Fruit fly (Drosophila melanogaster) whole organism, wandering third instar larva: ENCODE results near the gene Ythdc1.

Experiments used
- Abd-B ChIP-seq: fragments of >200 bp; optimal IDR thresholded peaks from 2 replicates; lab custom pipeline; 2017; ENCODE audit warnings: missing biosample characterization, missing genetic modification characterization
- CG32264 ChIP-seq: fragments of 200-800 bp; sonication (Bioruptor generic); optimal IDR thresholded peaks from 2 replicates; lab custom pipeline; 2016; ENCODE audit warnings: missing biosample characterization, missing genetic modification characterization
- CG9705 ChIP-seq: fragments of 200-800 bp; sonication (Bioruptor generic); optimal IDR thresholded peaks from 2 replicates; lab custom pipeline; 2018; ENCODE audit warnings: missing biosample characterization, mild to moderate bottlenecking, missing genetic modification characterization
- CrebA ChIP-seq: fragments of 200-800 bp; sonication (Bioruptor generic); optimal IDR thresholded peaks from 2 replicates; lab custom pipeline; 2016; ENCODE audit warnings: missing biosample characterization, mild to moderate bottlenecking, missing genetic modification characterization, borderline replicate concordance
- Dfd ChIP-seq: fragments of >200 bp; optimal IDR thresholded peaks from 2 replicates; lab custom pipeline; 2017; ENCODE audit warnings: missing biosample characterization, missing genetic modification characterization
- Dif ChIP-seq: fragments of 200-275, 200-300 bp; sonication (Bioruptor generic); optimal IDR thresholded peaks from 2 replicates; lab custom pipeline; 2018; ENCODE audit warnings: missing biosample characterization, missing genetic modification characterization; ENCODE audit not compliant: partially characterized antibody
- GATAd ChIP-seq: sonication (Bioruptor generic); optimal IDR thresholded peaks from 2 replicates; lab custom pipeline; 2016; ENCODE audit warnings: missing biosample characterization, missing genetic modification characterization
- Hnf4 ChIP-seq: fragments of 200-800 bp; sonication (Bioruptor generic); optimal IDR thresholded peaks from 2 replicates; lab custom pipeline; 2016; ENCODE audit warnings: missing biosample characterization, mild to moderate bottlenecking, missing genetic modification characterization
- Hr78 ChIP-seq: fragments of >200 bp; optimal IDR thresholded peaks from 2 replicates; lab custom pipeline; 2017; ENCODE audit warnings: missing biosample characterization, missing genetic modification characterization
- Hr83 ChIP-seq: fragments of 200-300 bp; sonication (Bioruptor generic); optimal IDR thresholded peaks from 2 replicates; lab custom pipeline; 2016; ENCODE audit warnings: missing biosample characterization, mild to moderate bottlenecking, missing genetic modification characterization, moderate library complexity; ENCODE audit not compliant: poor library complexity, severe bottlenecking
- Jra ChIP-seq: sonication (Bioruptor generic); optimal IDR thresholded peaks from 2 replicates; lab custom pipeline; 2016; ENCODE audit warnings: missing biosample characterization, missing genetic modification characterization
- N ChIP-seq: fragments of >200 bp; optimal IDR thresholded peaks from 2 replicates; lab custom pipeline; 2018; ENCODE audit warnings: missing biosample characterization, missing external identifiers, missing genetic modification characterization
- OdsH ChIP-seq: fragments of 200-800 bp; sonication (Bioruptor generic); optimal IDR thresholded peaks from 2 replicates; lab custom pipeline; 2016; ENCODE audit warnings: missing biosample characterization, mild to moderate bottlenecking, missing genetic modification characterization
- Rel ChIP-seq, 2 experiments: fragments of 200-800 bp; sonication (Bioruptor generic) in 1 of 2; optimal IDR thresholded peaks; 2 replicates in 1 of 2; 3 replicates in 1 of 2; lab custom pipeline; 2016 to 2019; ENCODE audit warnings: mild to moderate bottlenecking in 2 of 2, missing biosample characterization in 2 of 2, missing genetic modification characterization in 2 of 2, moderate library complexity in 1 of 2
- Sp1 ChIP-seq: fragments of 200-800 bp; sonication (Bioruptor generic); optimal IDR thresholded peaks from 3 replicates; lab custom pipeline; 2019; ENCODE audit warnings: missing biosample characterization, mild to moderate bottlenecking, missing genetic modification characterization, moderate library complexity
- Vsx2 ChIP-seq: fragments of 200-300, 225-300 bp; sonication (Bioruptor generic); optimal IDR thresholded peaks from 2 replicates; lab custom pipeline; 2018; ENCODE audit warnings: missing biosample characterization, missing genetic modification characterization; ENCODE audit not compliant: partially characterized antibody
- br ChIP-seq: fragments of 200-800 bp; sonication (Bioruptor generic); optimal IDR thresholded peaks from 2 replicates; lab custom pipeline; 2016; ENCODE audit warnings: missing biosample characterization, missing genetic modification characterization
- brk ChIP-seq: fragments of 200-800 bp; sonication (Bioruptor generic); optimal IDR thresholded peaks from 2 replicates; lab custom pipeline; 2016; ENCODE audit warnings: missing biosample characterization, mild to moderate bottlenecking, missing genetic modification characterization
- dl ChIP-seq, 2 experiments: fragments of 175-275, 200-275 bp in 1 of 2; fragments of 200-275 bp in 1 of 2; sonication (Bioruptor generic); optimal IDR thresholded peaks; lab custom pipeline; 2018; ENCODE audit warnings: mild to moderate bottlenecking in 2 of 2, missing biosample characterization in 2 of 2, missing genetic modification characterization in 2 of 2, moderate library complexity in 2 of 2; ENCODE audit not compliant: partially characterized antibody in 2 of 2, insufficient read depth in 1 of 2
- dsf ChIP-seq: sonication (Bioruptor generic); optimal IDR thresholded peaks from 2 replicates; lab custom pipeline; 2016; ENCODE audit warnings: missing biosample characterization, missing genetic modification characterization, borderline replicate concordance
- ey ChIP-seq: fragments of 200-800 bp; sonication (Bioruptor generic); optimal IDR thresholded peaks from 2 replicates; lab custom pipeline; 2016; ENCODE audit warnings: missing biosample characterization, missing genetic modification characterization
- foxo ChIP-seq, 2 experiments: fragments of 200-800 bp; sonication (Bioruptor generic); optimal IDR thresholded peaks; 2 replicates in 1 of 2; 3 replicates in 1 of 2; lab custom pipeline; 2016 to 2017; ENCODE audit warnings: missing biosample characterization in 2 of 2, missing genetic modification characterization in 2 of 2
- fru ChIP-seq: fragments of 200-800 bp; sonication (Bioruptor generic); optimal IDR thresholded peaks from 3 replicates; lab custom pipeline; 2016; ENCODE audit warnings: missing biosample characterization, mild to moderate bottlenecking, missing genetic modification characterization
- h ChIP-seq: fragments of 200-800 bp; sonication (Bioruptor generic); optimal IDR thresholded peaks from 3 replicates; lab custom pipeline; 2016; ENCODE audit warnings: missing biosample characterization, mild to moderate bottlenecking, missing genetic modification characterization
- jim ChIP-seq: fragments of 175-275, 200-325 bp; sonication (Bioruptor generic); optimal IDR thresholded peaks from 2 replicates; lab custom pipeline; 2016; ENCODE audit warnings: missing biosample characterization, mild to moderate bottlenecking, missing genetic modification characterization
- lola ChIP-seq: fragments of >200 bp; optimal IDR thresholded peaks from 2 replicates; lab custom pipeline; 2017; ENCODE audit warnings: missing biosample characterization, missing genetic modification characterization
- pan ChIP-seq: fragments of >200 bp; optimal IDR thresholded peaks from 2 replicates; lab custom pipeline; 2017
- psq ChIP-seq: fragments of 200-800 bp; sonication (Bioruptor generic); optimal IDR thresholded peaks from 3 replicates; lab custom pipeline; 2017; ENCODE audit warnings: missing biosample characterization, mild to moderate bottlenecking, missing genetic modification characterization, moderate library complexity
- rgr ChIP-seq: fragments of 200-800 bp; sonication (Bioruptor generic); optimal IDR thresholded peaks from 3 replicates; lab custom pipeline; 2016; ENCODE audit warnings: missing biosample characterization, mild to moderate bottlenecking, missing genetic modification characterization
- sage ChIP-seq: fragments of 200-800 bp; sonication (Bioruptor generic); optimal IDR thresholded peaks from 2 replicates; lab custom pipeline; 2016; ENCODE audit warnings: missing biosample characterization, mild to moderate bottlenecking, missing genetic modification characterization
- sv ChIP-seq: fragments of 200-800 bp; sonication (Bioruptor generic); optimal IDR thresholded peaks from 3 replicates; lab custom pipeline; 2016; ENCODE audit warnings: missing biosample characterization, missing genetic modification characterization
- tai ChIP-seq: sonication (Bioruptor generic); optimal IDR thresholded peaks from 2 replicates; lab custom pipeline; 2016; ENCODE audit warnings: missing biosample characterization, missing genetic modification characterization
- usp ChIP-seq: fragments of >200 bp; optimal IDR thresholded peaks from 2 replicates; lab custom pipeline; 2017; ENCODE audit warnings: missing biosample characterization, missing genetic modification characterization
- woc ChIP-seq: sonication (Bioruptor generic); optimal IDR thresholded peaks from 2 replicates; lab custom pipeline; 2016; ENCODE audit warnings: missing biosample characterization, mild to moderate bottlenecking, missing genetic modification characterization

The Ythdc1 gene

DNA sequence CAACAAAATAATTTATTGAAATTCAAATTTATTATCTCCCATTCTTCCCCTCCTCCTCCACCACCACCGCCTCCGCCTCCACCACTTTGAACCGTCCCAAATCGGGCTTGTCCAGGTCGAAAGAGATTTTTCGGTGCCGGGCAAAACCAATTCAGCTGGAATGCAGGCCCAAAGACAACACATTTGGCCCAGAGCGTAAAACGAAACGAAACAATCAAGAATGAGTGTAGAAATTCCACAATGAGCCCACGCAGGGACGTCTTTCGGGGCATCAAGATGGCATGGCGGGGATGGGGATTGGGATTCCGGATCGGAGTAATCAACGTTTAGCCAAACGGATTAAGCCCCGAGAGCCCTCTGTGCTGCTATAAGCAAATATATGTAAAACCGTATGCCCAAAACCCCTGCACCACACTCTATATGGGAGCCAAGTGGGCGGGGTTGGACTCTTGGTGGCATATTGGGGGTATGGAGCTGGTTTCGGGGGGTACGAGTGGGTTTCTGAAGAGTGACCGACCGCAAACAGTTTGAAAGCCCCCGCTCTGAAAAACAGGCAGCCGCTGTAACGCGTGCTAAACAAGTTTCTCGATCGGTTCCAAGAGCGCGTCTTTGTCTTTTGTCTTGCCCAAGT is 10.1 kb upstream of the Ythdc1 start:
- peak; percentile 10 for TF ChIP-seq psq (GFP tag; lab: Kevin White, UChicago)
- TF ChIP-seq tai (GFP tag; lab: Kevin White, UChicago): no peak
- no peak for TF ChIP-seq usp
- TF ChIP-seq ey (GFP tag; lab: Kevin White, UChicago): no peak
- TF ChIP-seq Vsx2: no peak
- no peak for TF ChIP-seq CrebA (GFP tag; lab: Kevin White, UChicago)
- no peak for TF ChIP-seq woc (GFP tag; lab: Kevin White, UChicago)
- TF ChIP-seq dl (GFP tag; optimal IDR thresholded peaks at IDR 0.05; lab: Kevin White, UChicago; ENCODE audit: insufficient read depth in 1 of 2, partially characterized antibody in 2 of 2): peak; percentile 18 to 41
- TF ChIP-seq pan: no peak
- TF ChIP-seq Rel (GFP tag; optimal IDR thresholded peaks at IDR 0.05; lab: Kevin White, UChicago): no peak
- peak; percentile 29 for TF ChIP-seq Rel (tag; optimal IDR thresholded peaks at IDR 0.05; lab: Kevin White, UChicago)
- no peak for TF ChIP-seq jim (GFP tag; lab: Kevin White, UChicago)
- no peak for TF ChIP-seq CG32264 (GFP tag; lab: Kevin White, UChicago)
- TF ChIP-seq brk (GFP tag; lab: Kevin White, UChicago): no peak
- TF ChIP-seq GATAd (GFP tag; lab: Kevin White, UChicago): no peak
- no peak for TF ChIP-seq dsf
- TF ChIP-seq rgr (GFP tag; lab: Kevin White, UChicago): no peak
- TF ChIP-seq Sp1: no peak
- no peak for TF ChIP-seq lola (GFP tag; lab: Kevin White, UChicago)
- no peak for TF ChIP-seq OdsH (GFP tag; lab: Kevin White, UChicago)
- no peak for TF ChIP-seq Abd-B (GFP tag; lab: Kevin White, UChicago)
- TF ChIP-seq Hr83 (GFP tag; lab: Kevin White, UChicago): no peak
- TF ChIP-seq Dif (GFP tag; lab: Kevin White, UChicago): peak; percentile 75
- TF ChIP-seq br: no peak
- no peak for TF ChIP-seq sv (GFP tag; lab: Kevin White, UChicago)

DNA sequence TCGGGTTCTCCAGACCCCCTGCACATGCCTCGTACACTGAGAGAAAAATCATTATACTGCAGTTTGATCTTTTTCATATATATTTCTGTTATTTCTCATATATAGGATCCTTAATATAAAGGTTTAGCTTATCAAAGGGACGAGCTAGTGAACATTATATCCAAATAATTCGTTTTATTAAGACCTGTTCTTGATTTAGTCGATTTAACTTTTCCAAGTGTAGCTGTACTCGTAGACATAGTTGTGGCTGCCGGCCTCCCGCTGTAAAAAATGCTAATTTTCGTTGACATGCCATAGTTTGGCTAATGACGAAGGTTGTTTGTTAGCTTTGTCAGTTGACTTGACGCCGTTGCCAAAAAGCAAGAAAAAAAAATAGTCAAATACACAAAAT is 8.5 kb upstream of the Ythdc1 start:
- TF ChIP-seq Hnf4 (GFP tag; lab: Kevin White, UChicago) (no peak), dl (GFP tag; optimal IDR thresholded peaks at IDR 0.05; lab: Kevin White, UChicago; ENCODE audit: insufficient read depth in 1 of 2, partially characterized antibody in 2 of 2) (no peak), h (GFP tag; lab: Kevin White, UChicago) (no peak), sv (GFP tag; lab: Kevin White, UChicago) (peak; percentile 77), fru (GFP tag; lab: Kevin White, UChicago) (peak; percentile 13), foxo (GFP tag; optimal IDR thresholded peaks at IDR 0.05; lab: Kevin White, UChicago) (peak in 1 of 2 experiments; percentile 15)

DNA sequence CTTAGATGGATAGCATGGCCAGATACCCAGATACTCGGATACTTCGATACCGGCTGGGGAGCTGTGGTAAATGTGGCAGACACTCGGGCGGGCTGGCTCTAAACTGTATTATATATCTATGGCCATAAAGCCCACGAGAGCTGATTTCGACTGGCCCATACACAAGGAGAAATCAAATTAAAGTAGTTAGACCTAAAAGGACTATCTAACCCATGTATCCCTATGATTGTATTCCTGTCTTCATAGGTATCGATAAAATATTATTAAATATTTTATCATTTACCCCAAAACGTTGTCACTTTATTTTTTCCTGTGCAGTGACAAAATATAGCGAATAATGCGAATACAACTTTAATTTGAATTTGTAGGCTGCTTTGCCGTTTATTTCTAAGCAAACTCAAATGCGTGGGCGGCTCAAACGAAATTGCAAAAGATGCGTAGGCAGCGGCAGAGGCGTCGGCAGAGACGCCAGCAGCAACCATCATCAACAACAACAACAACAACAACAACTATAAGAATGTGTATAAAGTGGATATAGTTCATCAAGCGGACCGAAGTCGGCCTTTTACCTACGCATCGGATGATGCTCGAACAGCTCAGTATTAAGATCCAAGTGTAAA is 8.0 kb upstream of the Ythdc1 start:
- TF ChIP-seq CG32264 (GFP tag; lab: Kevin White, UChicago) (no peak), jim (GFP tag; lab: Kevin White, UChicago) (no peak), Jra (no peak), Abd-B (GFP tag; lab: Kevin White, UChicago) (no peak), sage (GFP tag; lab: Kevin White, UChicago) (no peak), CG9705 (no peak), ey (GFP tag; lab: Kevin White, UChicago) (no peak), Dif (GFP tag; lab: Kevin White, UChicago) (no peak), usp (no peak), Hr78 (GFP tag; lab: Kevin White, UChicago) (no peak), Vsx2 (no peak), N (GFP tag; lab: Kevin White, UChicago) (no peak), Dfd (GFP tag; lab: Kevin White, UChicago) (no peak), CrebA (GFP tag; lab: Kevin White, UChicago) (no peak)
